Worm (Caenorhabditis elegans): ENCODE results near the gene K08B12.3.

K08B12.3 gene

ce11 chrV:6247397-6247796 lies 12.4 kb downstream of the K08B12.3 start:
- TF ChIP-seq elt-2 (tag; optimal IDR thresholded peaks at IDR 0.05): peak; percentile 15
- TF ChIP-seq sdc-2 (tag; optimal IDR thresholded peaks at IDR 0.05): no peak

ce11 chrV:6248714-6249113 lies 13.7 kb downstream of the K08B12.3 start:
- TF ChIP-seq ztf-16 (tag; optimal IDR thresholded peaks at IDR 0.05) (no peak), hlh-30 (tag; optimal IDR thresholded peaks at IDR 0.05; ENCODE audit: insufficient read depth) (no peak), npax-4 (tag; optimal IDR thresholded peaks at IDR 0.05) (no peak), hlh-6 (tag; optimal IDR thresholded peaks at IDR 0.05) (no peak)

ce11 chrV:6249135-6249534 lies 14.2 kb downstream of the K08B12.3 start:
- TF ChIP-seq zip-5 (tag; optimal IDR thresholded peaks at IDR 0.05) (no peak), lin-11 (tag; optimal IDR thresholded peaks at IDR 0.05) (no peak), syd-9 (tag; optimal IDR thresholded peaks at IDR 0.05) (no peak), ceh-9 (tag; optimal IDR thresholded peaks at IDR 0.05) (no peak), ama-1 (optimal IDR thresholded peaks at IDR 0.05) (no peak), dve-1 (tag; optimal IDR thresholded peaks at IDR 0.05) (no peak), ets-4 (tag; optimal IDR thresholded peaks at IDR 0.05) (no peak), fkh-10 (GFP tag; optimal IDR thresholded peaks at IDR 0.05) (no peak), nhr-232 (tag; optimal IDR thresholded peaks at IDR 0.05) (no peak), C08G9.2 (tag; optimal IDR thresholded peaks at IDR 0.05) (no peak), elt-4 (tag; optimal IDR thresholded peaks at IDR 0.05) (no peak), ceh-24 (tag; optimal IDR thresholded peaks at IDR 0.05) (no peak), pag-3 (tag; optimal IDR thresholded peaks at IDR 0.05; ENCODE audit: borderline replicate concordance) (no peak), madf-2 (tag; optimal IDR thresholded peaks at IDR 0.05) (no peak), pros-1 (tag; optimal IDR thresholded peaks at IDR 0.05) (no peak), mec-3 (tag; optimal IDR thresholded peaks at IDR 0.05; ENCODE audit: borderline replicate concordance) (no peak), nfya-1 (tag; optimal IDR thresholded peaks at IDR 0.05) (no peak), pqm-1 (tag; optimal IDR thresholded peaks at IDR 0.05) (no peak)

- TF ChIP-seq ceh-18 (tag; optimal IDR thresholded peaks at IDR 0.05): no peak
- no peak for TF ChIP-seq unc-86 (tag; optimal IDR thresholded peaks at IDR 0.05)
- TF ChIP-seq elt-2 (tag; optimal IDR thresholded peaks at IDR 0.05): no peak
- TF ChIP-seq eyg-1 (tag; optimal IDR thresholded peaks at IDR 0.05): no peak
- no peak for TF ChIP-seq Y22D7AL.16 (tag; optimal IDR thresholded peaks at IDR 0.05)
- no peak for TF ChIP-seq ceh-6 (GFP tag; optimal IDR thresholded peaks at IDR 0.05)
- no peak for TF ChIP-seq unc-3 (GFP tag; conservative IDR thresholded peaks at IDR 0.05)
- TF ChIP-seq unc-3 (tag; optimal IDR thresholded peaks at IDR 0.05): no peak
- no peak for TF ChIP-seq hlh-6 (tag; optimal IDR thresholded peaks at IDR 0.05)
- no peak for TF ChIP-seq C08G9.2 (tag; optimal IDR thresholded peaks at IDR 0.05)
- no peak for TF ChIP-seq pha-2 (tag; optimal IDR thresholded peaks at IDR 0.05)
- no peak for TF ChIP-seq elt-4 (tag; optimal IDR thresholded peaks at IDR 0.05)
- TF ChIP-seq pax-1 (tag; optimal IDR thresholded peaks at IDR 0.05): no peak
- TF ChIP-seq nhr-232 (tag; optimal IDR thresholded peaks at IDR 0.05): no peak
- no peak for TF ChIP-seq sdc-2 (tag; optimal IDR thresholded peaks at IDR 0.05)
- TF ChIP-seq ahr-1 (tag; optimal IDR thresholded peaks at IDR 0.05): no peak
Measured at ce11 chrV:6250959-6251598, 16.1 kb downstream of the K08B12.3 start.

ce11 chrV:6253936-6254335 lies 19.0 kb downstream of the K08B12.3 start:
- TF ChIP-seq madf-2 (tag; optimal IDR thresholded peaks at IDR 0.05) (no peak), gmeb-2 (tag; optimal IDR thresholded peaks at IDR 0.05) (no peak), ceh-34 (tag; optimal IDR thresholded peaks at IDR 0.05) (no peak), lim-6 (tag; optimal IDR thresholded peaks at IDR 0.05) (no peak), unc-3 (GFP tag; conservative IDR thresholded peaks at IDR 0.05) (no peak), unc-3 (tag; optimal IDR thresholded peaks at IDR 0.05) (no peak), sox-4 (tag; optimal IDR thresholded peaks at IDR 0.05) (no peak), nhr-232 (tag; optimal IDR thresholded peaks at IDR 0.05) (no peak), ceh-19 (GFP tag; optimal IDR thresholded peaks at IDR 0.05) (no peak), hlh-30 (tag; optimal IDR thresholded peaks at IDR 0.05; ENCODE audit: insufficient read depth) (no peak), zip-5 (tag; optimal IDR thresholded peaks at IDR 0.05) (no peak), nfya-1 (tag; optimal IDR thresholded peaks at IDR 0.05) (no peak), dmd-4 (tag; optimal IDR thresholded peaks at IDR 0.05; ENCODE audit: borderline replicate concordance) (no peak)

All from whole organism, late embryonic.